Worm (Caenorhabditis elegans): ENCODE measurements around the gene F47D12.3.

The F47D12.3 gene

ce11 chrIII:6334364-6334763 lies 36.1 kb downstream of the F47D12.3 start:
- TF ChIP-seq fkh-10 (GFP tag; optimal IDR thresholded peaks at IDR 0.05) (peak; percentile 24), gei-8 (GFP tag; optimal IDR thresholded peaks at IDR 0.05) (no peak), nhr-41 (GFP tag; IDR thresholded peaks at IDR 0.05) (no peak), ztf-11 (tag; optimal IDR thresholded peaks at IDR 0.05) (no peak)

ce11 chrIII:6339919-6340434 lies 41.7 kb downstream of the F47D12.3 start, which contains the start of gene let-767:
let-767 (minus strand) TSS chrIII:6339969.
- TF ChIP-seq mep-1 (tag; optimal IDR thresholded peaks at IDR 0.05) (peak; percentile 21), pqm-1 (tag; optimal IDR thresholded peaks at IDR 0.05) (peak; percentile 70), lir-3 (tag; optimal IDR thresholded peaks at IDR 0.05) (no peak), aly-2 (tag; optimal IDR thresholded peaks at IDR 0.05) (no peak), mxl-3 (GFP tag; optimal IDR thresholded peaks at IDR 0.05) (no peak), lin-13 (GFP tag; optimal IDR thresholded peaks at IDR 0.05) (peak; percentile 47), nhr-28 (tag; optimal IDR thresholded peaks at IDR 0.05) (peak; percentile 41), daf-16 (GFP tag; optimal IDR thresholded peaks at IDR 0.05) (no peak), daf-16 (tag; optimal IDR thresholded peaks at IDR 0.05) (peak; percentile 68), dmd-6 (GFP tag; IDR thresholded peaks at IDR 0.05) (peak; percentile 7; the same call in 1 of the 2 replicates), hlh-11 (tag; optimal IDR thresholded peaks at IDR 0.05) (peak; percentile 28)

DNA sequence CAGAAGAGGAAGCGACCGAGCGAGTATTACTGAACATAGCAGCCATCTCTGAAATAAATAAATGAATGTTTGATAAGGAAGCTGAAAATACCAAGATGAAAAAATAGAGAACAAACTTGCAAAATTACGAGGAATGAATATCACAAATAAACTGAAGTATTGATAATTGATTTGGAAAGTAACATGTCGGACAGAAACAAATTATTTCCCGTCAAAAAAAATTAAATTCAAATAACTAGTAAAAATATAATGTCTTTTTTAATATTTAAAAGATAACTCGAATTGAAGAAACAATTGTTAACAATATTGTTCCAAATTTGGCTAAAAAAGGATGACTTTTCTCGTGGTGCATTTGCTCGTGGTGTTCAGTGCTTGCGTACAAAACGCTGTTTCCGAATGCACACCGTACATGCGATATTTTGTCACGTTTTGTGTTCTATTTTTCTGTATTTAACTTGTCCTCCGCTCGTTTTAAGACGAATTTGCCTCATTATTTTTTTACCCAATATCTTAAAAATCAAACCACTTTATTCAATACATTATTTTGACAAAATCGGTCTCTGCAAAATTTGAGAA lies 43.7 kb downstream of the F47D12.3 start, which contains the start of gene rpn-13:
Gene rpn-13 (minus strand): TSS at position 51 of the 576 bp plus-strand sequence.
- TF ChIP-seq F37D6.2 (tag; optimal IDR thresholded peaks at IDR 0.05) (no peak), Y75B8A.6 (GFP tag; IDR thresholded peaks at IDR 0.05) (no peak), spr-3 (GFP tag; optimal IDR thresholded peaks at IDR 0.05) (no peak), nhr-237 (tag; optimal IDR thresholded peaks at IDR 0.05) (no peak), rbr-2 (tag; optimal IDR thresholded peaks at IDR 0.05) (peak; percentile 31), lin-39 (tag; optimal IDR thresholded peaks at IDR 0.05) (no peak), Y5F2A.4 (GFP tag; optimal IDR thresholded peaks at IDR 0.05) (no peak), mxl-3 (GFP tag; optimal IDR thresholded peaks at IDR 0.05) (no peak), D1046.2 (GFP tag; IDR thresholded peaks at IDR 0.05) (no peak), lin-15B (tag; optimal IDR thresholded peaks at IDR 0.05) (no peak), zip-2 (tag; optimal IDR thresholded peaks at IDR 0.05) (no peak), gei-8 (GFP tag; optimal IDR thresholded peaks at IDR 0.05) (no peak), snpc-4 (tag; optimal IDR thresholded peaks at IDR 0.05) (no peak), hif-1 (tag; optimal IDR thresholded peaks at IDR 0.05) (peak in 1 of 2 experiments; percentile 19), ceh-62 (tag; optimal IDR thresholded peaks at IDR 0.05) (no peak), egl-27 (tag; optimal IDR thresholded peaks at IDR 0.05) (no peak), attf-4 (tag; optimal IDR thresholded peaks at IDR 0.05) (no peak), ZK337.2 (GFP tag; IDR thresholded peaks at IDR 0.05) (no peak), arid-1 (GFP tag; conservative IDR thresholded peaks at IDR 0.05) (no peak), lsy-2 (tag; optimal IDR thresholded peaks at IDR 0.05) (peak; percentile 75 to 98), fkh-10 (GFP tag; optimal IDR thresholded peaks at IDR 0.05) (peak; percentile 22), dpl-1 (GFP tag; optimal IDR thresholded peaks at IDR 0.05) (peak; percentile 51), zag-1 (tag; optimal IDR thresholded peaks at IDR 0.05) (no peak), nhr-28 (tag; optimal IDR thresholded peaks at IDR 0.05) (peak; percentile 5), ceh-32 (tag; optimal IDR thresholded peaks at IDR 0.05; ENCODE audit: poor library complexity) (no peak), saeg-2 (GFP tag; IDR thresholded peaks at IDR 0.05) (no peak), R02D3.7 (tag; optimal IDR thresholded peaks at IDR 0.05) (no peak), dmd-8 (GFP tag; IDR thresholded peaks at IDR 0.05) (no peak), set-16 (GFP tag; IDR thresholded peaks at IDR 0.05) (no peak), skn-1 (tag; optimal IDR thresholded peaks at IDR 0.05) (no peak), ZK546.5 (tag; optimal IDR thresholded peaks at IDR 0.05) (no peak), mdl-1 (tag; optimal IDR thresholded peaks at IDR 0.05) (peak; percentile 20 to 78), dve-1 (tag; optimal IDR thresholded peaks at IDR 0.05; ENCODE audit: insufficient read depth) (peak; percentile 53), tag-97 (GFP tag; IDR thresholded peaks at IDR 0.05) (no peak), mep-1 (tag; optimal IDR thresholded peaks at IDR 0.05) (peak; percentile 56), ceh-44 (GFP tag; IDR thresholded peaks at IDR 0.05) (no peak), F49E8.2 (tag; optimal IDR thresholded peaks at IDR 0.05; ENCODE audit: borderline replicate concordance) (no peak), ama-1 (optimal IDR thresholded peaks at IDR 0.05) (no peak)

Data from whole organism, L4 larva.